Worm (Caenorhabditis elegans) whole organism, L1 larva: Measurements from ENCODE around the gene C45G9.4.

ENCODE experiments used
- C04F5.9 ChIP-seq: sonication (generic microtip); optimal IDR thresholded peaks from 2 replicates; lab custom pipeline; 2016; ENCODE audit warnings: missing genetic modification characterization, missing compliant biosample characterization
- C34B4.2 ChIP-seq: sonication (generic microtip); optimal IDR thresholded peaks from 2 replicates; lab custom pipeline; 2017; ENCODE audit warnings: mild to moderate bottlenecking, missing genetic modification characterization, missing compliant biosample characterization
- F16B12.6 ChIP-seq: fragments of 150-350 bp; optimal IDR thresholded peaks from 2 replicates; lab custom pipeline; 2014; ENCODE audit warnings: missing biosample characterization, missing genetic modification characterization
- Y116A8C.19 ChIP-seq: sonication (generic microtip); optimal IDR thresholded peaks from 2 replicates; lab custom pipeline; 2016; ENCODE audit warnings: missing compliant biosample characterization, missing genetic modification characterization, borderline replicate concordance
- ama-1 ChIP-seq: fragments of 150-350 bp; optimal IDR thresholded peaks from 2 replicates; lab custom pipeline; 2014
- blmp-1 ChIP-seq: fragments of 150-350 bp; optimal IDR thresholded peaks from 2 replicates; lab custom pipeline; 2014; ENCODE audit warnings: missing biosample characterization, missing genetic modification characterization
- ceh-63 ChIP-seq: fragments of 200-800 bp; sonication (Bioruptor generic); optimal IDR thresholded peaks from 2 replicates; lab custom pipeline; 2018; ENCODE audit warnings: mild to moderate bottlenecking, missing genetic modification characterization, missing compliant biosample characterization
- ceh-90 ChIP-seq: sonication (generic microtip); optimal IDR thresholded peaks from 2 replicates; lab custom pipeline; 2016; ENCODE audit warnings: missing genetic modification characterization, missing compliant biosample characterization
- ces-1 ChIP-seq: fragments of 150-350 bp; optimal IDR thresholded peaks from 2 replicates; lab custom pipeline; 2014; ENCODE audit warnings: missing biosample characterization, missing genetic modification reagents, missing genetic modification characterization
- efl-1 ChIP-seq, 4 experiments: fragments of 150-350 bp; optimal IDR thresholded peaks in 3 of 4; peaks in 1 of 4; 1 replicate in 1 of 4; 2 replicates in 3 of 4; lab custom pipeline; 2014; ENCODE audit warnings: missing biosample characterization in 2 of 4, missing genetic modification characterization in 2 of 4, missing genetic modification reagents in 2 of 4
- egl-13 ChIP-seq: sonication (generic microtip); optimal IDR thresholded peaks from 2 replicates; lab custom pipeline; 2016; ENCODE audit warnings: missing genotype, missing genetic modification reagents, missing genetic modification characterization, missing compliant biosample characterization
- egl-27 ChIP-seq, 2 experiments: fragments of 150-350 bp in 1 of 2; sonication (generic microtip); optimal IDR thresholded peaks; 3 replicates each; lab custom pipeline; 2017 to 2018; ENCODE audit warnings: missing biosample characterization in 2 of 2, missing genetic modification characterization in 2 of 2, missing genetic modification reagents in 2 of 2
- elt-2 ChIP-seq: sonication (generic microtip); optimal IDR thresholded peaks from 2 replicates; lab custom pipeline; 2016; ENCODE audit warnings: missing genetic modification characterization, mild to moderate bottlenecking, inconsistent platforms, missing compliant biosample characterization, missing genetic modification reagents
- fkh-8 ChIP-seq: sonication (generic microtip); optimal IDR thresholded peaks from 2 replicates; lab custom pipeline; 2016; ENCODE audit warnings: mild to moderate bottlenecking, missing genetic modification characterization, missing compliant biosample characterization
- fos-1 ChIP-seq: fragments of 150-350 bp; optimal IDR thresholded peaks from 2 replicates; lab custom pipeline; 2014; ENCODE audit warnings: missing biosample characterization, missing genetic modification characterization
- grh-1 ChIP-seq: fragments of 200-800 bp; sonication (Bioruptor generic); IDR thresholded peaks from 2 replicates; pipeline ENCODE4 v1.3.6; 2022; ENCODE audit warnings: missing genetic modification reagents, missing genetic modification characterization, missing compliant biosample characterization
- hlh-17 ChIP-seq: fragments of 200-800 bp; sonication (Bioruptor generic); optimal IDR thresholded peaks from 2 replicates; lab custom pipeline; 2018; ENCODE audit warnings: missing genetic modification characterization, mild to moderate bottlenecking, missing compliant biosample characterization, moderate library complexity, borderline replicate concordance
- irx-1 ChIP-seq: sonication (generic microtip); optimal IDR thresholded peaks from 2 replicates; lab custom pipeline; 2016; ENCODE audit warnings: missing genetic modification characterization, missing compliant biosample characterization
- lin-13 ChIP-seq: fragments of 150-350 bp; optimal IDR thresholded peaks from 2 replicates; lab custom pipeline; 2014; ENCODE audit warnings: missing biosample characterization, missing genetic modification reagents, missing genetic modification characterization
- lin-14 ChIP-seq: fragments of 200-800 bp; sonication (Bioruptor generic); optimal IDR thresholded peaks from 2 replicates; lab custom pipeline; 2018; ENCODE audit warnings: mild to moderate bottlenecking, missing genetic modification characterization, moderate library complexity, missing compliant biosample characterization
- lin-35 ChIP-seq, 2 experiments: fragments of 150-350 bp; optimal IDR thresholded peaks; 2 replicates each; lab custom pipeline; 2014; ENCODE audit warnings: missing biosample characterization in 2 of 2, missing genetic modification characterization in 2 of 2, missing genetic modification reagents in 2 of 2
- lir-3 ChIP-seq: sonication (generic microtip); optimal IDR thresholded peaks from 2 replicates; lab custom pipeline; 2016; ENCODE audit warnings: mild to moderate bottlenecking, missing genetic modification characterization, moderate library complexity, missing compliant biosample characterization; ENCODE audit not compliant: poor library complexity
- lsy-2 ChIP-seq, 2 experiments: fragments of 150-350 bp; optimal IDR thresholded peaks; 2 replicates each; lab custom pipeline; 2014; ENCODE audit warnings: missing biosample characterization in 2 of 2, missing genetic modification characterization in 2 of 2
- mab-9 ChIP-seq: fragments of 200-800 bp; sonication (Bioruptor generic); IDR thresholded peaks from 2 replicates; pipeline ENCODE4 v1.3.6; 2022; ENCODE audit warnings: missing genetic modification reagents, missing genetic modification characterization, missing compliant biosample characterization
- mdl-1 ChIP-seq, 2 experiments: fragments of 150-350 bp; optimal IDR thresholded peaks; 2 replicates each; lab custom pipeline; 2014 to 2017; ENCODE audit warnings: missing biosample characterization in 2 of 2, missing genetic modification characterization in 2 of 2, inconsistent platforms in 1 of 2
- mep-1 ChIP-seq: fragments of 150-350 bp; optimal IDR thresholded peaks from 2 replicates; lab custom pipeline; 2014; ENCODE audit warnings: missing biosample characterization, missing genetic modification characterization
- nhr-11 ChIP-seq: fragments of 150-350 bp; optimal IDR thresholded peaks from 2 replicates; lab custom pipeline; 2014; ENCODE audit warnings: missing biosample characterization, missing genetic modification characterization
- nhr-12 ChIP-seq: sonication (generic microtip); optimal IDR thresholded peaks from 2 replicates; lab custom pipeline; 2017; ENCODE audit warnings: missing biosample characterization, missing genetic modification characterization
- nhr-19 ChIP-seq: fragments of 200-800 bp; sonication (Bioruptor generic); conservative IDR thresholded peaks from 2 replicates; pipeline ENCODE4 v1.3.6; 2022; ENCODE audit warnings: missing genetic modification characterization, missing compliant biosample characterization
- nhr-47 ChIP-seq: sonication (generic microtip); optimal IDR thresholded peaks from 2 replicates; lab custom pipeline; 2016; ENCODE audit warnings: mild to moderate bottlenecking, missing genetic modification characterization, moderate library complexity, missing compliant biosample characterization
- nhr-71 ChIP-seq: sonication (generic microtip); optimal IDR thresholded peaks from 2 replicates; lab custom pipeline; 2016; ENCODE audit warnings: mild to moderate bottlenecking, missing genetic modification characterization, moderate library complexity, missing compliant biosample characterization
- nhr-77 ChIP-seq: fragments of 150-350 bp; optimal IDR thresholded peaks from 2 replicates; lab custom pipeline; 2014; ENCODE audit warnings: missing biosample characterization, missing genetic modification characterization
- nhr-84 ChIP-seq: sonication (generic microtip); optimal IDR thresholded peaks from 2 replicates; lab custom pipeline; 2017; ENCODE audit warnings: missing biosample characterization, missing genetic modification characterization
- pag-3 ChIP-seq: sonication (generic microtip); optimal IDR thresholded peaks from 2 replicates; lab custom pipeline; 2017; ENCODE audit warnings: missing genetic modification characterization, mild to moderate bottlenecking, missing compliant biosample characterization, antibody characterized with exemption, borderline replicate concordance; ENCODE audit not compliant: insufficient read depth
- pqm-1 ChIP-seq: sonication (generic microtip); optimal IDR thresholded peaks from 3 replicates; lab custom pipeline; 2017; ENCODE audit warnings: missing biosample characterization, missing genetic modification characterization
- rnt-1 ChIP-seq: sonication (generic microtip); optimal IDR thresholded peaks from 2 replicates; lab custom pipeline; 2016; ENCODE audit warnings: mild to moderate bottlenecking, missing genetic modification characterization, moderate library complexity, missing compliant biosample characterization
- skn-1 ChIP-seq: fragments of 150-350 bp; optimal IDR thresholded peaks from 2 replicates; lab custom pipeline; 2014; ENCODE audit warnings: missing biosample characterization, missing genetic modification characterization
- snu-23 ChIP-seq: sonication (generic microtip); optimal IDR thresholded peaks from 2 replicates; lab custom pipeline; 2016; ENCODE audit warnings: missing genetic modification characterization, missing compliant biosample characterization
- sptf-1 ChIP-seq: fragments of 150-350 bp; optimal IDR thresholded peaks from 2 replicates; lab custom pipeline; 2014; ENCODE audit warnings: missing biosample characterization, missing genetic modification characterization
- tbx-2 ChIP-seq: sonication (generic microtip); optimal IDR thresholded peaks from 2 replicates; lab custom pipeline; 2016; ENCODE audit warnings: missing genetic modification characterization, missing compliant biosample characterization
- tlp-1 ChIP-seq: fragments of 150-350 bp; optimal IDR thresholded peaks from 2 replicates; lab custom pipeline; 2014; ENCODE audit warnings: missing biosample characterization, missing genetic modification characterization
- unc-130 ChIP-seq: fragments of 150-350 bp; optimal IDR thresholded peaks from 2 replicates; lab custom pipeline; 2017; ENCODE audit warnings: missing biosample characterization, missing genetic modification characterization, inconsistent platforms
- unc-30 ChIP-seq: sonication (generic microtip); optimal IDR thresholded peaks from 2 replicates; lab custom pipeline; 2017; ENCODE audit warnings: missing biosample characterization, missing genetic modification characterization
- unc-62 ChIP-seq: fragments of 150-350 bp; optimal IDR thresholded peaks from 2 replicates; lab custom pipeline; 2014; ENCODE audit warnings: missing biosample characterization, missing genetic modification reagents, missing genetic modification characterization
- vab-15 ChIP-seq: sonication (generic microtip); optimal IDR thresholded peaks from 2 replicates; lab custom pipeline; 2017; ENCODE audit warnings: missing genotype, mild to moderate bottlenecking, missing genetic modification characterization, missing compliant biosample characterization
- xbp-1 ChIP-seq: sonication (generic microtip); optimal IDR thresholded peaks from 2 replicates; lab custom pipeline; 2016; ENCODE audit warnings: missing genetic modification characterization, missing compliant biosample characterization
- zag-1 ChIP-seq: fragments of 150-350 bp; optimal IDR thresholded peaks from 2 replicates; lab custom pipeline; 2014; ENCODE audit warnings: missing biosample characterization, missing genetic modification characterization
- zip-4 ChIP-seq: fragments of 200-800 bp; sonication (Bioruptor generic); optimal IDR thresholded peaks from 2 replicates; lab custom pipeline; 2018; ENCODE audit warnings: mild to moderate bottlenecking, missing genetic modification characterization, moderate library complexity, missing compliant biosample characterization
- ztf-11 ChIP-seq, 2 experiments: sonication (generic microtip); optimal IDR thresholded peaks; 2 replicates each; lab custom pipeline; 2016 to 2017; ENCODE audit warnings: missing genetic modification characterization in 2 of 2, missing biosample characterization in 1 of 2, missing compliant biosample characterization in 1 of 2

C45G9.4 gene

DNA sequence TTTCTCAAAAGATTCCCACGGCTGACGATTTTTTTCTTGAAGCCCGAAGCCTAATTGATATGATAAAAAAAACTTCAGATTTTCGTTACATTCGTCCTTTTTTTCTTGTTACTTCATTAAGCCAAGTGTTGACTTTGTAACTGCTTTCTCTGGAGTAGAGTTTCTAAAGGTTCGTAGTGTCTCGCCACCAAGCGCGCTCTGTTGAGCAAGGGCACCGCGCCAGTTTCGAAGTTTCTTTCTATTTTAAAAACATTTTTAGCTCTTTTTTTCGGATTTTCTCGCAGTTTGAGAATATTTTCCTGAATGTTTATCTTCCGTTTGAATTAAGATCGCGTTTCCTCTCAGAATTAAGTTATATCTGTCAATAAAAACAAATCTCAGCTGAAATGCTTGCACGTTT is 14.1 kb downstream of the C45G9.4 start (continued):
- TF ChIP-seq pag-3 (tag; lab: Kevin White, UChicago): no peak
- TF ChIP-seq, all 84 proteins: peak for 3

- TF ChIP-seq nhr-11: no peak
- TF ChIP-seq unc-62 (GFP tag; lab: Kevin White, UChicago): no peak
- TF ChIP-seq xbp-1 (tag; lab: Kevin White, UChicago): no peak
- no peak for TF ChIP-seq rnt-1
- no peak for TF ChIP-seq ces-1 (GFP tag; lab: Kevin White, UChicago)
- no peak for TF ChIP-seq egl-13 (tag; lab: Kevin White, UChicago)
- TF ChIP-seq nhr-77: peak; percentile 2
- no peak for TF ChIP-seq hlh-17 (GFP tag; lab: Kevin White, UChicago)
- TF ChIP-seq zip-4 (GFP tag; lab: Kevin White, UChicago): no peak
- TF ChIP-seq vab-15 (tag; lab: Kevin White, UChicago): no peak
- TF ChIP-seq nhr-47 (tag; lab: Kevin White, UChicago): no peak
- TF ChIP-seq F16B12.6 (tag; lab: Kevin White, UChicago): no peak
- no peak for TF ChIP-seq nhr-84 (tag; lab: Kevin White, UChicago)
- TF ChIP-seq nhr-19: peak; percentile 49
- TF ChIP-seq nhr-12 (tag; lab: Kevin White, UChicago): no peak
- TF ChIP-seq Y116A8C.19 (tag; lab: Kevin White, UChicago): no peak
- TF ChIP-seq skn-1 (tag; lab: Kevin White, UChicago): no peak
- no peak for TF ChIP-seq zag-1
- TF ChIP-seq mdl-1 (tag; optimal IDR thresholded peaks at IDR 0.05; lab: Kevin White, UChicago): peak in 1 of 2 experiments; percentile 57
- peak in 1 of 2 experiments; percentile 7 for TF ChIP-seq lin-35 (GFP tag; optimal IDR thresholded peaks at IDR 0.05; lab: Kevin White, UChicago)
- no peak for TF ChIP-seq tlp-1
- no peak for TF ChIP-seq grh-1 (GFP tag; lab: Robert Waterston, UW)
- no peak for TF ChIP-seq C04F5.9
- peak; percentile 43 for TF ChIP-seq nhr-71 (tag; lab: Kevin White, UChicago)
- no peak for TF ChIP-seq pqm-1
- no peak for TF ChIP-seq lin-13 (GFP tag; lab: Kevin White, UChicago)
- TF ChIP-seq tbx-2: no peak
- TF ChIP-seq ama-1 (lab: Kevin White, UChicago): no peak
- TF ChIP-seq ceh-63 (GFP tag; lab: Kevin White, UChicago): no peak
- no peak for TF ChIP-seq egl-27 (tag; optimal IDR thresholded peaks at IDR 0.05; lab: Kevin White, UChicago)
- no peak for TF ChIP-seq mab-9 (GFP tag; lab: Robert Waterston, UW)
- peak; percentile 48 for TF ChIP-seq elt-2 (tag; lab: Kevin White, UChicago)
- peak; percentile 53 for TF ChIP-seq lin-14
- TF ChIP-seq fos-1 (tag; lab: Kevin White, UChicago): no peak
- no peak for TF ChIP-seq ztf-11 (tag; optimal IDR thresholded peaks at IDR 0.05; lab: Kevin White, UChicago)
- TF ChIP-seq mep-1 (tag; lab: Kevin White, UChicago): peak; percentile 21
- peak; percentile 35 for TF ChIP-seq snu-23 (GFP tag; lab: Kevin White, UChicago)
- TF ChIP-seq lsy-2 (tag; optimal IDR thresholded peaks at IDR 0.05; lab: Kevin White, UChicago): peak in 1 of 2 experiments; percentile 4
- TF ChIP-seq fkh-8 (tag; lab: Kevin White, UChicago): no peak
- TF ChIP-seq lir-3 (tag; lab: Kevin White, UChicago): no peak
- peak in 1 of 2 experiments; percentile 6 for TF ChIP-seq efl-1 (optimal IDR thresholded peaks at IDR 0.05; lab: Kevin White, UChicago)
- TF ChIP-seq efl-1 (GFP tag; optimal IDR thresholded peaks at IDR 0.05 in 1 of 2; lab: Kevin White, UChicago): peak in 1 of 2 experiments; percentile 88
- TF ChIP-seq unc-130 (tag; lab: Kevin White, UChicago): no peak
- TF ChIP-seq unc-30 (tag; lab: Kevin White, UChicago): no peak
- TF ChIP-seq blmp-1 (tag; lab: Kevin White, UChicago): peak; percentile 39
- no peak for TF ChIP-seq sptf-1 (tag; lab: Kevin White, UChicago)
- TF ChIP-seq irx-1: no peak
- TF ChIP-seq ceh-90 (tag; lab: Kevin White, UChicago): no peak
- no peak for TF ChIP-seq C34B4.2 (tag; lab: Kevin White, UChicago)
- no peak for TF ChIP-seq pag-3 (tag; lab: Kevin White, UChicago)
Observed at ce11 chrIII:5077150-5077814, 14.8 kb downstream of the C45G9.4 start, which contains the start of gene alh-1. alh-1 (plus strand) TSS chrIII:5077764.
